Worm (Caenorhabditis elegans): ENCODE results near the gene T07F8.1.

T07F8.1 gene

ce11 chrII:7148099-7148498, at the start of gene T07F8.1:
T07F8.1 (plus strand) TSS chrII:7148399.
- no peak for TF ChIP-seq ceh-63 (GFP tag; optimal IDR thresholded peaks at IDR 0.05)
- TF ChIP-seq C04F5.9 (tag; optimal IDR thresholded peaks at IDR 0.05), result no peak
- no peak for TF ChIP-seq nhr-11 (tag; optimal IDR thresholded peaks at IDR 0.05)
- TF ChIP-seq elt-2 (tag; optimal IDR thresholded peaks at IDR 0.05), result no peak
- no peak for TF ChIP-seq nhr-90 (tag; optimal IDR thresholded peaks at IDR 0.05; ENCODE audit: poor library complexity)
- TF ChIP-seq ceh-88 (GFP tag; IDR thresholded peaks at IDR 0.05), result no peak
- no peak for TF ChIP-seq sup-37 (GFP tag; optimal IDR thresholded peaks at IDR 0.05)
- TF ChIP-seq aha-1 (tag; optimal IDR thresholded peaks at IDR 0.05), result no peak
- TF ChIP-seq lin-14 (GFP tag; optimal IDR thresholded peaks at IDR 0.05), result no peak
- TF ChIP-seq ets-5 (GFP tag; IDR thresholded peaks at IDR 0.05), result no peak
- no peak for TF ChIP-seq C34B4.2 (tag; optimal IDR thresholded peaks at IDR 0.05)
- TF ChIP-seq elt-3 (tag; optimal IDR thresholded peaks at IDR 0.05), result no peak
- TF ChIP-seq fkh-8 (tag; optimal IDR thresholded peaks at IDR 0.05), result no peak
- TF ChIP-seq nhr-71 (tag; optimal IDR thresholded peaks at IDR 0.05), result no peak
- no peak for TF ChIP-seq rnt-1 (tag; optimal IDR thresholded peaks at IDR 0.05)

- TF ChIP-seq hpl-2 (GFP tag; optimal IDR thresholded peaks at IDR 0.05), result no peak
- TF ChIP-seq nhr-90 (tag; optimal IDR thresholded peaks at IDR 0.05; ENCODE audit: poor library complexity), result no peak
- TF ChIP-seq hlh-17 (GFP tag; optimal IDR thresholded peaks at IDR 0.05; ENCODE audit: borderline replicate concordance), result no peak
- TF ChIP-seq zag-1 (tag; optimal IDR thresholded peaks at IDR 0.05), result no peak
- TF ChIP-seq ets-5 (GFP tag; IDR thresholded peaks at IDR 0.05), result no peak
- TF ChIP-seq unc-86 (tag; optimal IDR thresholded peaks at IDR 0.05), result no peak
- TF ChIP-seq ztf-11 (tag; optimal IDR thresholded peaks at IDR 0.05), result no peak
- TF ChIP-seq mab-9 (GFP tag; IDR thresholded peaks at IDR 0.05), result no peak
- no peak for TF ChIP-seq grh-1 (GFP tag; IDR thresholded peaks at IDR 0.05)
- no peak for TF ChIP-seq unc-98 (GFP tag; IDR thresholded peaks at IDR 0.05)
- TF ChIP-seq elt-2 (tag; optimal IDR thresholded peaks at IDR 0.05), result no peak
- no peak for TF ChIP-seq nhr-11 (tag; optimal IDR thresholded peaks at IDR 0.05)
Observed at ce11 chrII:7098578-7098977, 49.6 kb upstream of the T07F8.1 start, which contains the start of gene mct-5. mct-5 (minus strand) TSS chrII:7098593.

ce11 chrII:7099231-7099630, 49.0 kb upstream of the T07F8.1 start:
- TF ChIP-seq nhr-90 (tag; optimal IDR thresholded peaks at IDR 0.05; ENCODE audit: poor library complexity) (peak; percentile 0), nhr-71 (tag; optimal IDR thresholded peaks at IDR 0.05) (peak; percentile 22), nhr-11 (tag; optimal IDR thresholded peaks at IDR 0.05) (no peak), zag-1 (tag; optimal IDR thresholded peaks at IDR 0.05) (no peak), aha-1 (tag; optimal IDR thresholded peaks at IDR 0.05) (no peak)

ce11 chrII:7100838-7101237, 47.4 kb upstream of the T07F8.1 start, which contains the start of gene mmaa-1:
mmaa-1 (minus strand) TSS chrII:7101165.
- TF ChIP-seq elt-3 (tag; optimal IDR thresholded peaks at IDR 0.05), result no peak
- no peak for TF ChIP-seq lin-13 (GFP tag; optimal IDR thresholded peaks at IDR 0.05)
- TF ChIP-seq nhr-71 (tag; optimal IDR thresholded peaks at IDR 0.05), result peak; percentile 10

ce11 chrII:7102288-7102687, 45.9 kb upstream of the T07F8.1 start:
- TF ChIP-seq ztf-11 (tag; optimal IDR thresholded peaks at IDR 0.05), result no peak
- TF ChIP-seq blmp-1 (tag; optimal IDR thresholded peaks at IDR 0.05), result peak; percentile 17
- no peak for TF ChIP-seq nhr-90 (tag; optimal IDR thresholded peaks at IDR 0.05; ENCODE audit: poor library complexity)
- TF ChIP-seq nhr-71 (tag; optimal IDR thresholded peaks at IDR 0.05), result peak; percentile 21
- TF ChIP-seq C04F5.9 (tag; optimal IDR thresholded peaks at IDR 0.05), result no peak
- TF ChIP-seq snu-23 (GFP tag; optimal IDR thresholded peaks at IDR 0.05), result peak; percentile 22

- TF ChIP-seq ceh-63 (GFP tag; optimal IDR thresholded peaks at IDR 0.05) (no peak), tlp-1 (tag; optimal IDR thresholded peaks at IDR 0.05) (no peak)
Observed at ce11 chrII:7103111-7103510, 45.1 kb upstream of the T07F8.1 start.

All from whole organism, L1 larva.